Worm (Caenorhabditis elegans) whole organism, midembryonic: ENCODE data around the gene moa-2.

Source experiments
- T22C8.4 ChIP-seq: fragments of 200-800 bp; sonication (Bioruptor generic); IDR thresholded peaks from 2 replicates; pipeline ENCODE4 v1.3.6; 2022; ENCODE audit warnings: missing genetic modification characterization, missing compliant biosample characterization
- cog-1 ChIP-seq: sonication (generic microtip); optimal IDR thresholded peaks from 2 replicates; lab custom pipeline; 2016; ENCODE audit warnings: missing genetic modification characterization, missing compliant biosample characterization
- flt-1 ChIP-seq: fragments of 200-800 bp; sonication (Bioruptor generic); IDR thresholded peaks from 2 replicates; pipeline ENCODE4 v1.3.6; 2022; ENCODE audit warnings: missing genetic modification characterization, missing compliant biosample characterization
- klf-2 ChIP-seq: fragments of 200-800 bp; sonication (Bioruptor generic); conservative IDR thresholded peaks from 2 replicates; pipeline ENCODE4 v1.3.6; 2022; ENCODE audit warnings: missing genetic modification reagents, missing genetic modification characterization, missing compliant biosample characterization
- med-1 ChIP-seq: sonication (generic microtip); optimal IDR thresholded peaks from 2 replicates; lab custom pipeline; 2017; ENCODE audit warnings: missing genetic modification characterization, mild to moderate bottlenecking, missing compliant biosample characterization, antibody characterized with exemption, missing genetic modification reagents; ENCODE audit not compliant: insufficient read depth
- ref-1 ChIP-seq: fragments of 200-800 bp; sonication (Bioruptor generic); conservative IDR thresholded peaks from 2 replicates; pipeline ENCODE4 v1.3.6; 2022; ENCODE audit warnings: missing genetic modification reagents, missing genetic modification characterization, missing compliant biosample characterization
- tab-1 ChIP-seq: fragments of 200-800 bp; sonication (Bioruptor generic); IDR thresholded peaks from 2 replicates; pipeline ENCODE4 v1.3.6; 2022; ENCODE audit warnings: missing genetic modification characterization, missing compliant biosample characterization
- ztf-23 ChIP-seq: fragments of 200-800 bp; sonication (Bioruptor generic); IDR thresholded peaks from 2 replicates; pipeline ENCODE4 v1.3.6; 2022; ENCODE audit warnings: missing genetic modification reagents, missing genetic modification characterization, missing compliant biosample characterization
- ztf-29 ChIP-seq: fragments of 200-800 bp; sonication (Bioruptor generic); IDR thresholded peaks from 2 replicates; pipeline ENCODE4 v1.3.6; 2022; ENCODE audit warnings: missing genetic modification reagents, missing genetic modification characterization, missing compliant biosample characterization

moa-2 gene

ce11 chrII:7699009-7699408, at the start of gene moa-2, which contains the start of gene cdk-11.1:
TSS of gene moa-2 (minus strand) at chrII:7699033.
TSS of gene cdk-11.1 (plus strand) at chrII:7699235.
- TF ChIP-seq med-1 (no peak), ref-1 (no peak), cog-1 (no peak), klf-2 (GFP tag; lab: Robert Waterston, UW) (no peak), flt-1 (GFP tag; lab: Robert Waterston, UW) (no peak), tab-1 (GFP tag; lab: Robert Waterston, UW) (no peak), ztf-29 (GFP tag; lab: Robert Waterston, UW) (no peak), ztf-23 (GFP tag; lab: Robert Waterston, UW) (no peak), T22C8.4 (no peak)

- TF ChIP-seq tab-1 (GFP tag; lab: Robert Waterston, UW) (no peak), T22C8.4 (no peak), cog-1 (no peak), ref-1 (no peak), ztf-23 (GFP tag; lab: Robert Waterston, UW) (no peak), flt-1 (GFP tag; lab: Robert Waterston, UW) (no peak), med-1 (no peak), klf-2 (GFP tag; lab: Robert Waterston, UW) (no peak), ztf-29 (GFP tag; lab: Robert Waterston, UW) (no peak)
These were observed 37.9 kb upstream of the moa-2 start for ce11 chrII:7736725-7737124.

ce11 chrII:7724603-7725002, 25.8 kb upstream of the moa-2 start, which contains the start of gene cpna-2:
TSS of gene cpna-2 (plus strand) at chrII:7724903.
- no peak for TF ChIP-seq med-1
- no peak for TF ChIP-seq ztf-23 (GFP tag; lab: Robert Waterston, UW)
- no peak for TF ChIP-seq klf-2 (GFP tag; lab: Robert Waterston, UW)
- no peak for TF ChIP-seq cog-1
- no peak for TF ChIP-seq tab-1 (GFP tag; lab: Robert Waterston, UW)
- TF ChIP-seq flt-1 (GFP tag; lab: Robert Waterston, UW), result no peak
- TF ChIP-seq T22C8.4, result no peak
- TF ChIP-seq ref-1, result no peak
- no peak for TF ChIP-seq ztf-29 (GFP tag; lab: Robert Waterston, UW)

- no peak for TF ChIP-seq ref-1
- no peak for TF ChIP-seq med-1
These were observed 24.0 kb upstream of the moa-2 start for ce11 chrII:7722784-7723183.

ce11 chrII:7720479-7720878, 21.6 kb upstream of the moa-2 start:
- TF ChIP-seq T22C8.4 (no peak), flt-1 (GFP tag; lab: Robert Waterston, UW) (no peak), tab-1 (GFP tag; lab: Robert Waterston, UW) (no peak), ztf-23 (GFP tag; lab: Robert Waterston, UW) (no peak), ref-1 (no peak), cog-1 (no peak), klf-2 (GFP tag; lab: Robert Waterston, UW) (no peak), ztf-29 (GFP tag; lab: Robert Waterston, UW) (no peak), med-1 (no peak)

ce11 chrII:7719039-7719438, 20.2 kb upstream of the moa-2 start:
- no peak for TF ChIP-seq klf-2 (GFP tag; lab: Robert Waterston, UW)
- TF ChIP-seq ztf-29 (GFP tag; lab: Robert Waterston, UW), result no peak
- no peak for TF ChIP-seq flt-1 (GFP tag; lab: Robert Waterston, UW)
- no peak for TF ChIP-seq cog-1
- no peak for TF ChIP-seq tab-1 (GFP tag; lab: Robert Waterston, UW)
- no peak for TF ChIP-seq T22C8.4
- no peak for TF ChIP-seq med-1
- TF ChIP-seq ztf-23 (GFP tag; lab: Robert Waterston, UW), result no peak
- no peak for TF ChIP-seq ref-1

- no peak for TF ChIP-seq T22C8.4
- no peak for TF ChIP-seq ref-1
- TF ChIP-seq ztf-23 (GFP tag; lab: Robert Waterston, UW), result no peak
- no peak for TF ChIP-seq cog-1
- TF ChIP-seq med-1, result no peak
- TF ChIP-seq flt-1 (GFP tag; lab: Robert Waterston, UW), result no peak
- TF ChIP-seq tab-1 (GFP tag; lab: Robert Waterston, UW), result no peak
These were observed 19.7 kb upstream of the moa-2 start, which contains the start of gene cpna-5 for ce11 chrII:7718491-7718890. TSS of gene cpna-5 (minus strand) at chrII:7718591.

ce11 chrII:7716112-7716511, 17.3 kb upstream of the moa-2 start:
- TF ChIP-seq med-1 (no peak), ztf-29 (GFP tag; lab: Robert Waterston, UW) (no peak), flt-1 (GFP tag; lab: Robert Waterston, UW) (no peak), ztf-23 (GFP tag; lab: Robert Waterston, UW) (no peak), T22C8.4 (no peak), klf-2 (GFP tag; lab: Robert Waterston, UW) (no peak), tab-1 (GFP tag; lab: Robert Waterston, UW) (no peak), ref-1 (no peak), cog-1 (no peak)

- TF ChIP-seq flt-1 (GFP tag; lab: Robert Waterston, UW) (no peak), klf-2 (GFP tag; lab: Robert Waterston, UW) (no peak), med-1 (no peak), cog-1 (no peak)
These were observed 15.9 kb upstream of the moa-2 start for ce11 chrII:7714614-7715186.

- TF ChIP-seq flt-1 (GFP tag; lab: Robert Waterston, UW), result no peak
- no peak for TF ChIP-seq med-1
- TF ChIP-seq klf-2 (GFP tag; lab: Robert Waterston, UW), result no peak
- no peak for TF ChIP-seq T22C8.4
- TF ChIP-seq ref-1, result no peak
- TF ChIP-seq tab-1 (GFP tag; lab: Robert Waterston, UW), result no peak
- TF ChIP-seq ztf-29 (GFP tag; lab: Robert Waterston, UW), result no peak
- TF ChIP-seq cog-1, result no peak
- no peak for TF ChIP-seq ztf-23 (GFP tag; lab: Robert Waterston, UW)
These were observed 10.5 kb upstream of the moa-2 start, which contains the start of gene sre-1 for ce11 chrII:7709301-7709754. TSS of gene sre-1 (plus strand) at chrII:7709704.
